Worm (Caenorhabditis elegans) whole organism, L2 larva: ENCODE results near the gene shn-1.
A peak's percentile ranks its signal among the peaks of the same experiment; 100 is the strongest.

Experiments used
- C34F6.9 ChIP-seq: fragments of 150-350 bp; optimal IDR thresholded peaks from 2 replicates; lab custom pipeline; 2014; ENCODE audit warnings: missing biosample characterization, missing genetic modification characterization
- F13H6.1 ChIP-seq: sonication (generic microtip); optimal IDR thresholded peaks from 2 replicates; lab custom pipeline; 2016; ENCODE audit warnings: missing genetic modification characterization, missing compliant biosample characterization
- R02D3.7 ChIP-seq: fragments of 150-350 bp; optimal IDR thresholded peaks from 2 replicates; lab custom pipeline; 2014; ENCODE audit warnings: missing biosample characterization, missing genetic modification characterization
- Y55F3AM.14 ChIP-seq: fragments of 200-800 bp; sonication (Bioruptor generic); optimal IDR thresholded peaks from 2 replicates; lab custom pipeline; 2018; ENCODE audit warnings: mild to moderate bottlenecking, missing genetic modification characterization, missing compliant biosample characterization
- ZK546.5 ChIP-seq: sonication (generic microtip); optimal IDR thresholded peaks from 2 replicates; lab custom pipeline; 2017; ENCODE audit warnings: missing biosample characterization, missing genetic modification characterization
- alr-1 ChIP-seq: fragments of 150-350 bp; optimal IDR thresholded peaks from 2 replicates; lab custom pipeline; 2014; ENCODE audit warnings: missing biosample characterization, missing genetic modification characterization
- aly-2 ChIP-seq: fragments of 150-350 bp; optimal IDR thresholded peaks from 2 replicates; lab custom pipeline; 2014; ENCODE audit warnings: missing biosample characterization, missing genetic modification characterization
- ama-1 ChIP-seq: fragments of 150-350 bp; optimal IDR thresholded peaks from 2 replicates; lab custom pipeline; 2018; ENCODE audit warnings: inconsistent platforms
- blmp-1 ChIP-seq: sonication (generic microtip); optimal IDR thresholded peaks from 2 replicates; lab custom pipeline; 2017; ENCODE audit warnings: missing genetic modification characterization, mild to moderate bottlenecking, missing compliant biosample characterization, antibody characterized with exemption, moderate library complexity; ENCODE audit not compliant: insufficient read depth
- ceh-82 ChIP-seq: fragments of 150-350 bp; optimal IDR thresholded peaks from 2 replicates; lab custom pipeline; 2014; ENCODE audit warnings: missing biosample characterization, missing genetic modification characterization
- crh-2 ChIP-seq: sonication (generic microtip); optimal IDR thresholded peaks from 2 replicates; lab custom pipeline; 2017; ENCODE audit warnings: missing biosample characterization, missing genetic modification characterization
- dmd-4 ChIP-seq: sonication (generic microtip); optimal IDR thresholded peaks from 2 replicates; lab custom pipeline; 2017; ENCODE audit warnings: missing biosample characterization, missing genetic modification characterization
- egl-27 ChIP-seq: sonication (generic microtip); optimal IDR thresholded peaks from 3 replicates; lab custom pipeline; 2017; ENCODE audit warnings: missing biosample characterization, missing genetic modification reagents, missing genetic modification characterization
- fos-1 ChIP-seq: fragments of 150-350 bp; optimal IDR thresholded peaks from 2 replicates; lab custom pipeline; 2014; ENCODE audit warnings: missing biosample characterization, missing genetic modification characterization
- gmeb-1 ChIP-seq: fragments of 150-350 bp; optimal IDR thresholded peaks from 2 replicates; lab custom pipeline; 2014; ENCODE audit warnings: missing biosample characterization, missing genetic modification characterization
- lin-11 ChIP-seq: fragments of 150-350 bp; sonication (generic microtip); optimal IDR thresholded peaks from 2 replicates; lab custom pipeline; 2014; ENCODE audit warnings: missing biosample characterization, missing genetic modification characterization, inconsistent platforms, mixed read lengths
- lin-13 ChIP-seq: fragments of 150-350 bp; optimal IDR thresholded peaks from 2 replicates; lab custom pipeline; 2014; ENCODE audit warnings: missing biosample characterization, missing genetic modification reagents, missing genetic modification characterization
- mab-5 ChIP-seq: fragments of 150-350 bp; optimal IDR thresholded peaks from 2 replicates; lab custom pipeline; 2014; ENCODE audit warnings: missing biosample characterization, missing genetic modification characterization
- mbf-1 ChIP-seq: sonication (generic microtip); optimal IDR thresholded peaks from 2 replicates; lab custom pipeline; 2017; ENCODE audit warnings: missing biosample characterization, missing genetic modification characterization
- nhr-12 ChIP-seq: fragments of 150-350 bp; optimal IDR thresholded peaks from 2 replicates; lab custom pipeline; 2014; ENCODE audit warnings: missing biosample characterization, missing genetic modification characterization
- nhr-21 ChIP-seq: fragments of 150-350 bp; optimal IDR thresholded peaks from 2 replicates; lab custom pipeline; 2014; ENCODE audit warnings: missing biosample characterization, missing genetic modification characterization
- nhr-237 ChIP-seq: fragments of 150-350 bp; optimal IDR thresholded peaks from 2 replicates; lab custom pipeline; 2014; ENCODE audit warnings: missing biosample characterization, missing genetic modification characterization
- nhr-25 ChIP-seq: fragments of 150-350 bp; sonication (generic microtip); optimal IDR thresholded peaks from 3 replicates; lab custom pipeline; 2014; ENCODE audit warnings: missing biosample characterization, missing genetic modification characterization
- nhr-6 ChIP-seq: fragments of 150-350 bp; optimal IDR thresholded peaks from 2 replicates; lab custom pipeline; 2014; ENCODE audit warnings: missing biosample characterization, missing genetic modification characterization
- nhr-77 ChIP-seq: fragments of 150-350 bp; optimal IDR thresholded peaks from 2 replicates; lab custom pipeline; 2014; ENCODE audit warnings: missing biosample characterization, missing genetic modification characterization
- peb-1 ChIP-seq: fragments of 150-350 bp; optimal IDR thresholded peaks from 2 replicates; lab custom pipeline; 2014; ENCODE audit warnings: missing biosample characterization, missing genetic modification characterization
- sem-4 ChIP-seq: fragments of 150-350 bp; optimal IDR thresholded peaks from 2 replicates; lab custom pipeline; 2014; ENCODE audit warnings: missing biosample characterization, missing genetic modification reagents, missing genetic modification characterization
- skn-1 ChIP-seq: sonication (generic microtip); optimal IDR thresholded peaks from 2 replicates; lab custom pipeline; 2017; ENCODE audit warnings: missing biosample characterization, missing genetic modification characterization
- sma-3 ChIP-seq: sonication (generic microtip); optimal IDR thresholded peaks from 2 replicates; lab custom pipeline; 2016; ENCODE audit warnings: missing genetic modification reagents, missing genetic modification characterization, missing compliant biosample characterization
- sma-9 ChIP-seq, 2 experiments: fragments of 150-350 bp in 1 of 2; sonication (generic microtip) in 1 of 2; optimal IDR thresholded peaks; 2 replicates each; lab custom pipeline; 2014 to 2016; ENCODE audit warnings: missing genetic modification characterization in 2 of 2, mild to moderate bottlenecking in 1 of 2, missing biosample characterization in 1 of 2, missing compliant biosample characterization in 1 of 2, missing genetic modification reagents in 1 of 2, moderate library complexity in 1 of 2
- unc-55 ChIP-seq: fragments of 150-350 bp; sonication (generic microtip); optimal IDR thresholded peaks from 3 replicates; lab custom pipeline; 2014; ENCODE audit warnings: missing biosample characterization, missing genetic modification reagents, missing genetic modification characterization
- unc-62 ChIP-seq: fragments of 150-350 bp; optimal IDR thresholded peaks from 2 replicates; lab custom pipeline; 2014; ENCODE audit warnings: missing biosample characterization, missing genetic modification reagents, missing genetic modification characterization
- zag-1 ChIP-seq: fragments of 150-350 bp; optimal IDR thresholded peaks from 2 replicates; lab custom pipeline; 2014; ENCODE audit warnings: missing biosample characterization, missing genetic modification characterization

Gene shn-1

ce11 chrII:11424032-11424431 is 33.3 kb upstream of the shn-1 start:
- TF ChIP-seq skn-1 (tag; lab: Kevin White, UChicago) (no peak), fos-1 (peak; percentile 59), peb-1 (tag; lab: Kevin White, UChicago) (no peak), nhr-25 (tag; lab: Kevin White, UChicago) (no peak), alr-1 (tag; lab: Kevin White, UChicago) (no peak), dmd-4 (tag; lab: Kevin White, UChicago) (no peak)

- TF ChIP-seq fos-1: peak; percentile 80
- no peak for TF ChIP-seq Y55F3AM.14
- no peak for TF ChIP-seq R02D3.7 (tag; lab: Kevin White, UChicago)
- TF ChIP-seq, all 48 proteins: peak for 1
Observed at ce11 chrII:11418476-11418875, 27.7 kb upstream of the shn-1 start.

ce11 chrII:11417999-11418398 is 27.2 kb upstream of the shn-1 start, which contains the start of gene C05D12.2:
TSS of gene C05D12.2 (plus strand) at chrII:11418299.
- TF ChIP-seq lin-13 (GFP tag; lab: Kevin White, UChicago) (no peak), ZK546.5 (no peak), Y55F3AM.14 (no peak), zag-1 (tag; lab: Kevin White, UChicago) (no peak), nhr-21 (tag; lab: Kevin White, UChicago) (no peak), nhr-237 (tag; lab: Kevin White, UChicago) (no peak), unc-62 (GFP tag; lab: Kevin White, UChicago) (no peak), ceh-82 (tag; lab: Kevin White, UChicago) (no peak), crh-2 (tag; lab: Kevin White, UChicago) (no peak), R02D3.7 (tag; lab: Kevin White, UChicago) (no peak), egl-27 (tag; lab: Kevin White, UChicago) (no peak), nhr-77 (no peak), C34F6.9 (tag; lab: Kevin White, UChicago) (no peak), sma-9 (GFP tag; optimal IDR thresholded peaks at IDR 0.05; lab: Kevin White, UChicago) (no peak), sma-9 (tag; optimal IDR thresholded peaks at IDR 0.05; lab: Kevin White, UChicago) (no peak)
- TF ChIP-seq, all 48 proteins: peak for 0

- TF ChIP-seq dmd-4 (tag; lab: Kevin White, UChicago): no peak
- no peak for TF ChIP-seq F13H6.1 (tag; lab: Kevin White, UChicago)
- TF ChIP-seq gmeb-1 (tag; lab: Kevin White, UChicago): no peak
- TF ChIP-seq sma-3: no peak
- no peak for TF ChIP-seq nhr-25 (tag; lab: Kevin White, UChicago)
- TF ChIP-seq blmp-1 (tag; lab: Kevin White, UChicago): no peak
- TF ChIP-seq aly-2 (tag; lab: Kevin White, UChicago): no peak
- no peak for TF ChIP-seq nhr-12 (tag; lab: Kevin White, UChicago)
- no peak for TF ChIP-seq unc-62 (GFP tag; lab: Kevin White, UChicago)
- TF ChIP-seq lin-11: no peak
- TF ChIP-seq, all 48 proteins: peak for 0
Observed at ce11 chrII:11415672-11416071, 24.9 kb upstream of the shn-1 start, which contains the start of gene C05D12.1. TSS of gene C05D12.1 (minus strand) at chrII:11415772.

- TF ChIP-seq peb-1 (tag; lab: Kevin White, UChicago): no peak
- TF ChIP-seq nhr-77: no peak
- no peak for TF ChIP-seq mab-5 (tag; lab: Kevin White, UChicago)
- no peak for TF ChIP-seq R02D3.7 (tag; lab: Kevin White, UChicago)
- TF ChIP-seq nhr-6 (tag; lab: Kevin White, UChicago): no peak
- no peak for TF ChIP-seq lin-11
- TF ChIP-seq ZK546.5: no peak
- no peak for TF ChIP-seq unc-55 (GFP tag; lab: Kevin White, UChicago)
- TF ChIP-seq nhr-25 (tag; lab: Kevin White, UChicago): no peak
- TF ChIP-seq aly-2 (tag; lab: Kevin White, UChicago): no peak
- TF ChIP-seq sem-4: no peak
- TF ChIP-seq unc-62 (GFP tag; lab: Kevin White, UChicago): no peak
- TF ChIP-seq C34F6.9 (tag; lab: Kevin White, UChicago): no peak
- TF ChIP-seq zag-1 (tag; lab: Kevin White, UChicago): no peak
- TF ChIP-seq nhr-12 (tag; lab: Kevin White, UChicago): no peak
- TF ChIP-seq ama-1 (lab: Kevin White, UChicago): no peak
- no peak for TF ChIP-seq mbf-1 (tag; lab: Kevin White, UChicago)
- TF ChIP-seq alr-1 (tag; lab: Kevin White, UChicago): no peak
Observed at ce11 chrII:11409678-11410133, 18.9 kb upstream of the shn-1 start, which contains the start of gene C05D12.7. TSS of gene C05D12.7 (plus strand) at chrII:11410083.
